Worm (Caenorhabditis elegans): Measurements from ENCODE around the gene ZK856.11.

DNA sequence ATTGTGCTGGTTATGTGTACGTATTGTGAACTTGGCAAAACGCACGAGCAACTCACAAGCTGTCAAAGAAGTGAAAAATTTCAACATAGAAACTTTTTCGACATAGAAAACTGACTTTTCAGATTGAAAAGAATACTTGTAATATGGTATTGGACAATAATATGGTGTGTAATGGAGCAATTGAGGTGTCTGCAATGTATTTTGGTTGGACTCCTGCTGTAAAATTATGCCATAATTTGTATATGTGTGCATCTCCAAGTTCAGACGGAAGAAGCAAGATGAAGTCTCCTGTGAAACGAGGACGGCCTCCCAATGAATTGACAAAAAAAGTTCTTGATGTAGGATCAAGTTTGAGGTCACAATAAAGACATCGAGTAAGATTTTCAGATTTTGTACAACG is 20.9 kb downstream of the ZK856.11 start:
- TF ChIP-seq skn-1 (tag; optimal IDR thresholded peaks at IDR 0.05) (no peak), nfya-1 (tag; optimal IDR thresholded peaks at IDR 0.05; ENCODE audit: insufficient read depth) (no peak), elt-1 (tag; optimal IDR thresholded peaks at IDR 0.05) (no peak), pqm-1 (tag; optimal IDR thresholded peaks at IDR 0.05) (no peak), nhr-11 (tag; optimal IDR thresholded peaks at IDR 0.05) (no peak), snpc-4 (tag; optimal IDR thresholded peaks at IDR 0.05) (no peak), ama-1 (optimal IDR thresholded peaks at IDR 0.05) (no peak), lin-39 (tag; optimal IDR thresholded peaks at IDR 0.05) (no peak), elt-3 (tag; optimal IDR thresholded peaks at IDR 0.05) (no peak), ceh-28 (tag; optimal IDR thresholded peaks at IDR 0.05) (no peak), ceh-82 (tag; optimal IDR thresholded peaks at IDR 0.05) (no peak), nhr-76 (tag; optimal IDR thresholded peaks at IDR 0.05) (no peak), nhr-23 (tag; optimal IDR thresholded peaks at IDR 0.05) (no peak)
